In the genomic region with DNA sequence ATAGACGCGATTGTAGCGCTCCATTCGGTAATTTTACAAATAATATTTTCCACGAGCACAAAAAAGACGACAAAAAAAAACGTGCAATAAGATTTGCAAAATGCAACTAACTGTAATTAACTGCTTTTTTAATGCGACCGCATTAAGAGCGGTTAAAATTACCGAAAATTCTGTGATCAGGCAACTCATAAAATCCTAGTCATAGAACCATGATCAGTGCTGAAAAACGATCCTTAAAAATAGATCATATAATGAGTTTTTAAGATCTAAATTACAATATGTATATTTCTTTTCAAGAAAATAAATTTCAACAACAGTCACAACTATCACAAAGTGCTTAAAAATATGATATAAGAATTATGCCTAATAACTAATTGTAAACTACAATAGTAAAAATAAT, we compare ENCODE assay signal across 2 fruit fly cellular contexts.
TF ChIP-seq lines count a peak whose summit lies in the region.

A gene (minus strand): TSS at position 125 of the 400 bp plus-strand sequence.

- TF ChIP-seq CTCF in whole organism, embryonic (GFP tag; optimal IDR thresholded peaks at IDR 0.05; lab: Kevin White, UChicago), result no peak

TF ChIP-seq in whole organism, adult, 20 proteins besides CTCF, POLR2A, EP300 and RAD21:
- TF ChIP-seq ovo (GFP tag; optimal IDR thresholded peaks at IDR 0.05; lab: Kevin White, UChicago), result peak; percentile 17
- TF ChIP-seq toe (GFP tag; optimal IDR thresholded peaks at IDR 0.05; lab: Kevin White, UChicago), result no peak

TF ChIP-seq in whole organism, embryonic, 481 proteins besides CTCF, POLR2A, EP300 and RAD21:
- TF ChIP-seq gfzf (GFP tag; optimal IDR thresholded peaks at IDR 0.05; lab: Kevin White, UChicago) (peak; percentile 39), Elba2 (GFP tag; optimal IDR thresholded peaks at IDR 0.05; lab: Kevin White, UChicago) (peak; percentile 76), CG33557 (GFP tag; optimal IDR thresholded peaks at IDR 0.05; lab: Kevin White, UChicago) (no peak), abd-A (tag; optimal IDR thresholded peaks at IDR 0.05; lab: Kevin White, UChicago) (no peak), stwl (tag; optimal IDR thresholded peaks at IDR 0.05; lab: Kevin White, UChicago) (peak; percentile 89), zen (tag; optimal IDR thresholded peaks at IDR 0.05; lab: Kevin White, UChicago) (peak; percentile 75), CG10267 (tag; optimal IDR thresholded peaks at IDR 0.05; lab: Kevin White, UChicago) (peak; percentile 63)
TF ChIP-seq in whole organism, embryonic: peak in this region for 5.
